Fruit fly (Drosophila melanogaster): ENCODE measurements around the gene Marf.
A peak's percentile ranks its signal among the peaks of the same experiment; 100 is the strongest.

The Marf gene

DNA sequence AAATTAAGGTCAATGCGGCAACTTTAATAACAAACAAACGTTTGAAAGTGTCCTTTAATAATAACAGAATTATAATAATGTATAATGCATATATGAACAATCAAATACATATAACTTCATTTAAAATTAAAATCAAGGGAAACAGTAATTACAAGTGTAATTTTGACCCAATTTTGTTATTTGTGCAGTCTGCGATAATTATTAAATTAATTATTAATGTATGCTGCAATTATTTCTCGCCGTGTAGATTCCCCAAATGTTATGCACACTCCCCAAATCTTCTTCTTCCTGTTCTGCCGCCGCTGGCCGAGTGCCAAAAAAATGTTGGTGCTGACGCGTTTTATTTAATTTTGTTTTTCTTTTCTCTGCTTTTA lies 12.1 kb upstream of the Marf start (continued):
- TF ChIP-seq sug (tag; optimal IDR thresholded peaks at IDR 0.05) (peak; percentile 87), Sox102F (GFP tag; optimal IDR thresholded peaks at IDR 0.05) (peak; percentile 89), schlank (tag; optimal IDR thresholded peaks at IDR 0.05) (peak; percentile 66), CG15696 (tag; optimal IDR thresholded peaks at IDR 0.05) (peak; percentile 92), CG15011 (GFP tag; optimal IDR thresholded peaks at IDR 0.05) (peak; percentile 85), CG18476 (GFP tag; optimal IDR thresholded peaks at IDR 0.05) (peak; percentile 64), CG9727 (GFP tag; optimal IDR thresholded peaks at IDR 0.05) (peak; percentile 92), lov (optimal IDR thresholded peaks at IDR 0.05) (no peak), lov (GFP tag; IDR thresholded peaks at IDR 0.05) (peak; percentile 67; the same call in 1 of the 3 replicates), Rfx (GFP tag; IDR thresholded peaks at IDR 0.05) (peak; percentile 80), CG7745 (tag; optimal IDR thresholded peaks at IDR 0.05) (no peak), Myb (GFP tag; optimal IDR thresholded peaks at IDR 0.05) (no peak), Sox100B (GFP tag; optimal IDR thresholded peaks at IDR 0.05) (peak; percentile 93), Scr (GFP tag; IDR thresholded peaks at IDR 0.05; ENCODE audit: partially characterized antibody) (no peak), dimm (GFP tag; IDR thresholded peaks at IDR 0.05) (peak; percentile 32; the same call in 1 of the 2 replicates), al (GFP tag; IDR thresholded peaks at IDR 0.05) (peak; percentile 65), ash1 (GFP tag; optimal IDR thresholded peaks at IDR 0.05) (no peak), CG18764 (GFP tag; optimal IDR thresholded peaks at IDR 0.05) (peak; percentile 76), CG4617 (GFP tag; optimal IDR thresholded peaks at IDR 0.05; ENCODE audit: borderline replicate concordance) (peak; percentile 32), CG2199 (GFP tag; IDR thresholded peaks at IDR 0.05) (no peak), cg (GFP tag; optimal IDR thresholded peaks at IDR 0.05) (no peak), Adf1 (GFP tag; IDR thresholded peaks at IDR 0.05) (peak; percentile 60), CG1647 (GFP tag; optimal IDR thresholded peaks at IDR 0.05) (no peak), CG12391 (tag; optimal IDR thresholded peaks at IDR 0.05) (peak; percentile 92), btn (GFP tag; optimal IDR thresholded peaks at IDR 0.05) (no peak), CG4707 (GFP tag; optimal IDR thresholded peaks at IDR 0.05) (peak; percentile 64), tin (GFP tag; optimal IDR thresholded peaks at IDR 0.05) (peak; percentile 78), Dek (tag; optimal IDR thresholded peaks at IDR 0.05) (peak; percentile 89), eve (GFP tag; optimal IDR thresholded peaks at IDR 0.05) (peak in 1 of 2 experiments; percentile 94), CG6254 (GFP tag; optimal IDR thresholded peaks at IDR 0.05) (peak; percentile 72), H2.0 (GFP tag; IDR thresholded peaks at IDR 0.05) (peak; percentile 68), gsb-n (tag; optimal IDR thresholded peaks at IDR 0.05) (peak; percentile 85), CG32532 (GFP tag; IDR thresholded peaks at IDR 0.05) (peak; percentile 81), da (GFP tag; optimal IDR thresholded peaks at IDR 0.05) (no peak), trh (GFP tag; optimal IDR thresholded peaks at IDR 0.05) (peak; percentile 66), jumu (GFP tag; optimal IDR thresholded peaks at IDR 0.05) (no peak), CG16779 (GFP tag; IDR thresholded peaks at IDR 0.05) (no peak), NFAT (GFP tag; IDR thresholded peaks at IDR 0.05) (peak; percentile 67), CG11723 (GFP tag; optimal IDR thresholded peaks at IDR 0.05) (peak; percentile 77), dm (GFP tag; optimal IDR thresholded peaks at IDR 0.05) (no peak), aop (GFP tag; IDR thresholded peaks at IDR 0.05) (no peak), Fer1 (GFP tag; optimal IDR thresholded peaks at IDR 0.05) (peak; percentile 93), gce (GFP tag; IDR thresholded peaks at IDR 0.05) (peak; percentile 64; the same call in 1 of the 3 replicates), Doc2 (GFP tag; IDR thresholded peaks at IDR 0.05) (no peak), CG4360 (GFP tag; IDR thresholded peaks at IDR 0.05) (peak; percentile 17; the same call in 1 of the 2 replicates), maf-S (GFP tag; optimal IDR thresholded peaks at IDR 0.05) (no peak), twi (tag; optimal IDR thresholded peaks at IDR 0.05) (peak; percentile 78), Blimp-1 (GFP tag; optimal IDR thresholded peaks at IDR 0.05) (peak; percentile 86), CG9797 (GFP tag; optimal IDR thresholded peaks at IDR 0.05) (no peak), ara (GFP tag; IDR thresholded peaks at IDR 0.05) (peak; percentile 78), CG33557 (GFP tag; optimal IDR thresholded peaks at IDR 0.05) (peak; percentile 87), Mes4 (GFP tag; optimal IDR thresholded peaks at IDR 0.05) (no peak)

Measured in whole organism, embryonic.